Worm (Caenorhabditis elegans) whole organism, late embryonic: ENCODE results near the gene npl-10.

Source experiments
- ceh-22 ChIP-seq: sonication (generic microtip); optimal IDR thresholded peaks from 2 replicates; lab custom pipeline; 2017; ENCODE audit warnings: missing biosample characterization, missing genetic modification characterization
- ceh-9 ChIP-seq: sonication (generic microtip); optimal IDR thresholded peaks from 2 replicates; lab custom pipeline; 2016; ENCODE audit warnings: mild to moderate bottlenecking, missing genetic modification characterization, inconsistent platforms, missing compliant biosample characterization
- dve-1 ChIP-seq: sonication (generic microtip); optimal IDR thresholded peaks from 2 replicates; lab custom pipeline; 2017; ENCODE audit warnings: antibody characterized with exemption, mild to moderate bottlenecking, missing genetic modification characterization, missing compliant biosample characterization
- ets-4 ChIP-seq: sonication (generic microtip); optimal IDR thresholded peaks from 2 replicates; lab custom pipeline; 2016; ENCODE audit warnings: missing genetic modification characterization, missing compliant biosample characterization
- gmeb-2 ChIP-seq: sonication (generic microtip); optimal IDR thresholded peaks from 2 replicates; lab custom pipeline; 2016; ENCODE audit warnings: missing genetic modification characterization, inconsistent platforms, missing compliant biosample characterization
- mec-3 ChIP-seq: sonication (generic microtip); optimal IDR thresholded peaks from 2 replicates; lab custom pipeline; 2016; ENCODE audit warnings: borderline replicate concordance, missing genetic modification characterization, missing compliant biosample characterization
- odd-2 ChIP-seq: sonication (generic microtip); optimal IDR thresholded peaks from 2 replicates; lab custom pipeline; 2017; ENCODE audit warnings: antibody characterized with exemption, mild to moderate bottlenecking, missing genetic modification characterization, missing compliant biosample characterization
- pqm-1 ChIP-seq: sonication (generic microtip); optimal IDR thresholded peaks from 2 replicates; lab custom pipeline; 2016; ENCODE audit warnings: missing genetic modification characterization, missing compliant biosample characterization
- pros-1 ChIP-seq: fragments of 150-350 bp; optimal IDR thresholded peaks from 2 replicates; lab custom pipeline; 2014; ENCODE audit warnings: missing biosample characterization, missing genetic modification reagents, missing genetic modification characterization
- unc-3 ChIP-seq, 2 experiments: fragments of 200-800 bp in 1 of 2; sonication (Bioruptor generic) in 1 of 2; sonication (generic microtip) in 1 of 2; conservative IDR thresholded peaks in 1 of 2; optimal IDR thresholded peaks in 1 of 2; 2 replicates each; pipeline versions ENCODE4 v1.3.6 to Lab custom; 2016 to 2022; ENCODE audit warnings: missing compliant biosample characterization in 2 of 2, missing genetic modification characterization in 2 of 2, missing genetic modification reagents in 1 of 2

- no peak for TF ChIP-seq pros-1
- no peak for TF ChIP-seq ceh-9 (tag; lab: Kevin White, UChicago)
- no peak for TF ChIP-seq mec-3
- TF ChIP-seq ets-4 (tag; lab: Kevin White, UChicago) = no peak
- no peak for TF ChIP-seq pqm-1 (tag; lab: Kevin White, UChicago)
- no peak for TF ChIP-seq dve-1
- no peak for TF ChIP-seq odd-2 (tag; lab: Kevin White, UChicago)
- TF ChIP-seq ceh-22 = no peak
- no peak for TF ChIP-seq gmeb-2
- TF ChIP-seq unc-3 (GFP tag; conservative IDR thresholded peaks at IDR 0.05; lab: Robert Waterston, UW) = no peak
- TF ChIP-seq unc-3 (tag; optimal IDR thresholded peaks at IDR 0.05; lab: Kevin White, UChicago) = no peak
These were observed 16.4 kb upstream of the npl-10 start for ce11 chrIII:3952058-3952457.
